Worm (Caenorhabditis elegans) whole organism, L2 larva: Measurements from ENCODE around the gene chs-2.

Source experiments
- R02D3.7 ChIP-seq: fragments of 150-350 bp; optimal IDR thresholded peaks from 2 replicates; lab custom pipeline; 2014; ENCODE audit warnings: missing biosample characterization, missing genetic modification characterization
- ama-1 ChIP-seq: fragments of 150-350 bp; optimal IDR thresholded peaks from 2 replicates; lab custom pipeline; 2018; ENCODE audit warnings: inconsistent platforms
- lin-39 ChIP-seq: fragments of 150-350 bp; optimal IDR thresholded peaks from 2 replicates; lab custom pipeline; 2014; ENCODE audit warnings: missing biosample characterization, missing genetic modification reagents, missing genetic modification characterization
- mdl-1 ChIP-seq, 2 experiments: fragments of 150-350 bp in 1 of 2; sonication (generic microtip) in 1 of 2; optimal IDR thresholded peaks; 2 replicates each; lab custom pipeline; 2017; ENCODE audit warnings: missing biosample characterization in 2 of 2, missing genetic modification characterization in 2 of 2
- nhr-23 ChIP-seq: fragments of 150-350 bp; optimal IDR thresholded peaks from 2 replicates; lab custom pipeline; 2014; ENCODE audit warnings: missing biosample characterization, missing genetic modification reagents, missing genetic modification characterization
- snpc-4 ChIP-seq: fragments of 150-350 bp; optimal IDR thresholded peaks from 2 replicates; lab custom pipeline; 2014; ENCODE audit warnings: missing biosample characterization, missing genetic modification characterization
- unc-39 ChIP-seq: fragments of 150-350 bp; optimal IDR thresholded peaks from 2 replicates; lab custom pipeline; 2014; ENCODE audit warnings: missing biosample characterization, missing genetic modification characterization
- unc-62 ChIP-seq: fragments of 150-350 bp; optimal IDR thresholded peaks from 2 replicates; lab custom pipeline; 2014; ENCODE audit warnings: missing biosample characterization, missing genetic modification reagents, missing genetic modification characterization

DNA sequence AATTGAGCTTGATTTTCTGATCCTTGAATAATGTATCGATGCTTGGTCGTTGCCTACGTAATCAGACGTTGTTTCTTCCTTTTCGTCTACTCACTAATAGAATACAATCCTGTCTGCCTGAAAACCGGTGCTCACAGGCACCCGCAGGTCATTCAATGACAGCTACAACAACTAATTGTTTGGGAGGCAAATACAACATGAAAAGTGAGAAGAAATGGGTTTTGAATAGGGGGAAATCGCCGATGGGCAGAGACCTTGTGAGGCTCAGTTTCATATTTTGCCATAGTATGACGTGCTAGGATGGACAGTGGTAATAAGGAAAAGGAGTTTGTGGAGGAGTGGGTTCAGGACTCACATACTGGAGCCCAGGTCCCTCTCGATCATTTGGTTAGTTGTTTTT is at the start of gene chs-2:
- TF ChIP-seq unc-62, result no peak
- no peak for TF ChIP-seq mdl-1 (tag; optimal IDR thresholded peaks at IDR 0.05; lab: Kevin White, UChicago)
- TF ChIP-seq R02D3.7 (tag; lab: Kevin White, UChicago), result no peak
- no peak for TF ChIP-seq snpc-4 (tag; lab: Kevin White, UChicago)
- TF ChIP-seq ama-1, result no peak
- TF ChIP-seq unc-39 (tag; lab: Kevin White, UChicago), result no peak
- TF ChIP-seq lin-39 (tag; lab: Kevin White, UChicago), result no peak
- TF ChIP-seq nhr-23 (tag; lab: Kevin White, UChicago), result no peak
